Fruit fly (Drosophila melanogaster): ENCODE measurements around the gene Pop1.

Gene Pop1

dm6 chrX:5638588-5638987 lies 16.1 kb downstream of the Pop1 start (continued):
- TF ChIP-seq Deaf1 (tag; optimal IDR thresholded peaks at IDR 0.05): peak; percentile 87
- 0 out of 2 replicates have a peak, but pooled peaks have one; percentile 16 for TF ChIP-seq CG11696 (GFP tag; IDR thresholded peaks at IDR 0.05)
- TF ChIP-seq dati (GFP tag; IDR thresholded peaks at IDR 0.05): peak; percentile 63
- peak; percentile 36 for TF ChIP-seq az2 (GFP tag; optimal IDR thresholded peaks at IDR 0.05)
- peak; percentile 43 for TF ChIP-seq jumu (GFP tag; optimal IDR thresholded peaks at IDR 0.05)
- TF ChIP-seq CG7372 (GFP tag; IDR thresholded peaks at IDR 0.05): peak; percentile 52; the same call in 1 of the 2 replicates
- peak; percentile 45; the same call in 1 of the 2 replicates for TF ChIP-seq CG10959 (GFP tag; IDR thresholded peaks at IDR 0.05)
- TF ChIP-seq Taf1 (GFP tag; IDR thresholded peaks at IDR 0.05): peak; percentile 37; the same call in 1 of the 2 replicates
- peak; percentile 54; the same call in 2 of the 4 replicates for TF ChIP-seq Gug (GFP tag; IDR thresholded peaks at IDR 0.05)
- TF ChIP-seq br (optimal IDR thresholded peaks at IDR 0.05): no peak
- peak; percentile 47; the same call in 1 of the 2 replicates for TF ChIP-seq CG3847 (GFP tag; IDR thresholded peaks at IDR 0.05)
- no peak for TF ChIP-seq Dp (GFP tag; optimal IDR thresholded peaks at IDR 0.05)
- TF ChIP-seq CG18011 (GFP tag; optimal IDR thresholded peaks at IDR 0.05): no peak
- no peak for TF ChIP-seq CG11398 (GFP tag; optimal IDR thresholded peaks at IDR 0.05)
- peak; percentile 11 for TF ChIP-seq Spps (tag; optimal IDR thresholded peaks at IDR 0.05)
- TF ChIP-seq CHES-1-like (GFP tag; optimal IDR thresholded peaks at IDR 0.05): peak; percentile 25
- no peak for TF ChIP-seq CG17186 (GFP tag; optimal IDR thresholded peaks at IDR 0.05)
- peak; percentile 81 for TF ChIP-seq Xrp1 (GFP tag; IDR thresholded peaks at IDR 0.05)
- TF ChIP-seq CG3407 (GFP tag; optimal IDR thresholded peaks at IDR 0.05): no peak
- TF ChIP-seq Hand (GFP tag; optimal IDR thresholded peaks at IDR 0.05): peak; percentile 60
- TF ChIP-seq ssp (GFP tag; IDR thresholded peaks at IDR 0.05): 0 out of 2 replicates have a peak, but pooled peaks have one; percentile 18
- peak; percentile 3 for TF ChIP-seq da (GFP tag; optimal IDR thresholded peaks at IDR 0.05)
- TF ChIP-seq Mes4 (GFP tag; optimal IDR thresholded peaks at IDR 0.05): peak; percentile 24
- no peak for TF ChIP-seq dan (GFP tag; IDR thresholded peaks at IDR 0.05)
- TF ChIP-seq kni (GFP tag; optimal IDR thresholded peaks at IDR 0.05): no peak
- TF ChIP-seq CG32772 (GFP tag; IDR thresholded peaks at IDR 0.05): peak; percentile 57
- TF ChIP-seq Drgx (GFP tag; IDR thresholded peaks at IDR 0.05): peak; percentile 39
- TF ChIP-seq Hmr (GFP tag; optimal IDR thresholded peaks at IDR 0.05): peak; percentile 58
- TF ChIP-seq Usf (GFP tag; optimal IDR thresholded peaks at IDR 0.05): no peak
- peak; percentile 63 for TF ChIP-seq lilli (GFP tag; optimal IDR thresholded peaks at IDR 0.05)
- no peak for TF ChIP-seq CG13287 (GFP tag; IDR thresholded peaks at IDR 0.05; ENCODE audit: partially characterized antibody)
- no peak for TF ChIP-seq yki (optimal IDR thresholded peaks at IDR 0.05)
- peak; percentile 35; the same call in 1 of the 2 replicates for TF ChIP-seq CG4404 (GFP tag; IDR thresholded peaks at IDR 0.05)
- peak; percentile 31 for TF ChIP-seq psq (GFP tag; optimal IDR thresholded peaks at IDR 0.05)
- TF ChIP-seq CG12219 (GFP tag; optimal IDR thresholded peaks at IDR 0.05): peak; percentile 9
- TF ChIP-seq NC2β (GFP tag; optimal IDR thresholded peaks at IDR 0.05): peak; percentile 22
- TF ChIP-seq trh (GFP tag; optimal IDR thresholded peaks at IDR 0.05): no peak
- TF ChIP-seq CG7357 (GFP tag; IDR thresholded peaks at IDR 0.05): peak; percentile 52; the same call in 2 of the 3 replicates
- TF ChIP-seq repo (GFP tag; optimal IDR thresholded peaks at IDR 0.05): peak; percentile 50
- TF ChIP-seq CG5180 (GFP tag; optimal IDR thresholded peaks at IDR 0.05): peak; percentile 16
- peak; percentile 60 for TF ChIP-seq CG8765 (GFP tag; IDR thresholded peaks at IDR 0.05)
- TF ChIP-seq Atf6 (GFP tag; IDR thresholded peaks at IDR 0.05): peak; percentile 75
- TF ChIP-seq D (optimal IDR thresholded peaks at IDR 0.05): no peak
- no peak for TF ChIP-seq D (GFP tag; optimal IDR thresholded peaks at IDR 0.05)
- no peak for TF ChIP-seq sc (optimal IDR thresholded peaks at IDR 0.05)
- no peak for TF ChIP-seq sc (GFP tag; optimal IDR thresholded peaks at IDR 0.05)
- no peak for TF ChIP-seq CG4282 (GFP tag; optimal IDR thresholded peaks at IDR 0.05)
- peak; percentile 32 for TF ChIP-seq CG18619 (GFP tag; optimal IDR thresholded peaks at IDR 0.05)
- peak; percentile 37 for TF ChIP-seq phol (tag; optimal IDR thresholded peaks at IDR 0.05)
- no peak for TF ChIP-seq pfk (GFP tag; optimal IDR thresholded peaks at IDR 0.05)
- TF ChIP-seq CG1647 (GFP tag; optimal IDR thresholded peaks at IDR 0.05): peak; percentile 39
- TF ChIP-seq wor (GFP tag; IDR thresholded peaks at IDR 0.05): no peak
- TF ChIP-seq Hr78 (GFP tag; optimal IDR thresholded peaks at IDR 0.05): no peak
